Fruit fly (Drosophila melanogaster): ENCODE data around the gene CG14073.

Gene CG14073

dm6 chr3L:18822049-18822448, 1.6 kb upstream of the CG14073 start:
- no peak for TF ChIP-seq CG17801 (GFP tag; optimal IDR thresholded peaks at IDR 0.05; ENCODE audit: partially characterized antibody)

dm6 chr3L:18819887-18820637, 413 bp downstream of the CG14073 start:
- no peak for TF ChIP-seq CG17801 (GFP tag; optimal IDR thresholded peaks at IDR 0.05; ENCODE audit: partially characterized antibody)

- TF ChIP-seq CG17801 (GFP tag; optimal IDR thresholded peaks at IDR 0.05; ENCODE audit: partially characterized antibody): no peak
Measured at dm6 chr3L:18819262-18819886, 1.1 kb downstream of the CG14073 start.

- TF ChIP-seq CG17801 (GFP tag; optimal IDR thresholded peaks at IDR 0.05; ENCODE audit: partially characterized antibody): no peak
Measured at dm6 chr3L:18817264-18817894, 3.1 kb downstream of the CG14073 start.

dm6 chr3L:18816719-18817118, 3.8 kb downstream of the CG14073 start:
- TF ChIP-seq CG17801 (GFP tag; optimal IDR thresholded peaks at IDR 0.05; ENCODE audit: partially characterized antibody): no peak

dm6 chr3L:18816176-18816575, 4.3 kb downstream of the CG14073 start:
- TF ChIP-seq CG17801 (GFP tag; optimal IDR thresholded peaks at IDR 0.05; ENCODE audit: partially characterized antibody): no peak

dm6 chr3L:18813963-18814647, 6.4 kb downstream of the CG14073 start:
- peak; percentile 43 for TF ChIP-seq CG17801 (GFP tag; optimal IDR thresholded peaks at IDR 0.05; ENCODE audit: partially characterized antibody)

- TF ChIP-seq CG17801 (GFP tag; optimal IDR thresholded peaks at IDR 0.05; ENCODE audit: partially characterized antibody): no peak
Measured at dm6 chr3L:18812141-18812736, 8.2 kb downstream of the CG14073 start.

- peak; percentile 32 for TF ChIP-seq CG17801 (GFP tag; optimal IDR thresholded peaks at IDR 0.05; ENCODE audit: partially characterized antibody)
Measured at dm6 chr3L:18810469-18810868, 10.0 kb downstream of the CG14073 start.

- TF ChIP-seq CG17801 (GFP tag; optimal IDR thresholded peaks at IDR 0.05; ENCODE audit: partially characterized antibody): no peak
Measured at dm6 chr3L:18809067-18809466, 11.4 kb downstream of the CG14073 start.

dm6 chr3L:18801194-18801695, 19.2 kb downstream of the CG14073 start, which contains the start of gene ftz-f1:
Gene ftz-f1, minus strand, starts transcription at chr3L:18801309.
- peak; percentile 62 for TF ChIP-seq CG17801 (GFP tag; optimal IDR thresholded peaks at IDR 0.05; ENCODE audit: partially characterized antibody)

dm6 chr3L:18800100-18800841, 20.2 kb downstream of the CG14073 start:
- TF ChIP-seq CG17801 (GFP tag; optimal IDR thresholded peaks at IDR 0.05; ENCODE audit: partially characterized antibody): no peak

dm6 chr3L:18799508-18800062, 20.9 kb downstream of the CG14073 start:
- no peak for TF ChIP-seq CG17801 (GFP tag; optimal IDR thresholded peaks at IDR 0.05; ENCODE audit: partially characterized antibody)

- no peak for TF ChIP-seq CG17801 (GFP tag; optimal IDR thresholded peaks at IDR 0.05; ENCODE audit: partially characterized antibody)
Measured at dm6 chr3L:18796376-18796775, 24.1 kb downstream of the CG14073 start.
